Worm (Caenorhabditis elegans): ENCODE measurements around the gene F59A7.7.

ce11 chrV:2051507-2051906 is 39.6 kb downstream of the F59A7.7 start, which contains the start of gene Y40B10A.11:
- no peak for TF ChIP-seq ztf-11 (tag; optimal IDR thresholded peaks at IDR 0.05)
- no peak for TF ChIP-seq nhr-76 (tag; optimal IDR thresholded peaks at IDR 0.05)
- no peak for TF ChIP-seq lin-13 (tag; optimal IDR thresholded peaks at IDR 0.05)
- no peak for TF ChIP-seq blmp-1 (tag; optimal IDR thresholded peaks at IDR 0.05)
- TF ChIP-seq M03D4.4 (tag; optimal IDR thresholded peaks at IDR 0.05) = no peak
- no peak for TF ChIP-seq unc-39 (tag; optimal IDR thresholded peaks at IDR 0.05)

Measured in whole organism, mixed stage, embryonic.